Worm (Caenorhabditis elegans) whole organism, mixed stage, embryonic: Measurements from ENCODE around the gene mks-5.

Experiments used
- elt-1 ChIP-seq: sonication (generic microtip); optimal IDR thresholded peaks from 2 replicates; lab custom pipeline; 2017; ENCODE audit warnings: missing genetic modification characterization, mild to moderate bottlenecking, missing compliant biosample characterization, antibody characterized with exemption, moderate library complexity, borderline replicate concordance; ENCODE audit not compliant: insufficient read depth
- mab-5 ChIP-seq: fragments of 150-350 bp; optimal IDR thresholded peaks from 2 replicates; lab custom pipeline; 2014; ENCODE audit warnings: missing biosample characterization, missing genetic modification characterization
- mls-2 ChIP-seq: sonication (generic microtip); optimal IDR thresholded peaks from 2 replicates; lab custom pipeline; 2016; ENCODE audit warnings: mild to moderate bottlenecking, missing genetic modification characterization, moderate library complexity, missing compliant biosample characterization
- nhr-12 ChIP-seq: fragments of 150-350 bp; optimal IDR thresholded peaks from 2 replicates; lab custom pipeline; 2014; ENCODE audit warnings: missing biosample characterization, missing genetic modification characterization
- nhr-237 ChIP-seq: fragments of 150-350 bp; optimal IDR thresholded peaks from 2 replicates; lab custom pipeline; 2014; ENCODE audit warnings: missing biosample characterization, missing genetic modification characterization
- nhr-76 ChIP-seq: sonication (generic microtip); optimal IDR thresholded peaks from 2 replicates; lab custom pipeline; 2017; ENCODE audit warnings: missing biosample characterization, missing genetic modification characterization
- tbx-8 ChIP-seq: fragments of 200-800 bp; sonication (Bioruptor generic); optimal IDR thresholded peaks from 2 replicates; lab custom pipeline; 2018; ENCODE audit warnings: mild to moderate bottlenecking, missing genetic modification characterization, moderate library complexity, missing compliant biosample characterization
- unc-39 ChIP-seq: fragments of 150-350 bp; optimal IDR thresholded peaks from 2 replicates; lab custom pipeline; 2014; ENCODE audit warnings: missing biosample characterization, missing genetic modification characterization
- unc-62 ChIP-seq: fragments of 150-350 bp; optimal IDR thresholded peaks from 2 replicates; lab custom pipeline; 2014; ENCODE audit warnings: missing biosample characterization, missing genetic modification reagents, missing genetic modification characterization

DNA sequence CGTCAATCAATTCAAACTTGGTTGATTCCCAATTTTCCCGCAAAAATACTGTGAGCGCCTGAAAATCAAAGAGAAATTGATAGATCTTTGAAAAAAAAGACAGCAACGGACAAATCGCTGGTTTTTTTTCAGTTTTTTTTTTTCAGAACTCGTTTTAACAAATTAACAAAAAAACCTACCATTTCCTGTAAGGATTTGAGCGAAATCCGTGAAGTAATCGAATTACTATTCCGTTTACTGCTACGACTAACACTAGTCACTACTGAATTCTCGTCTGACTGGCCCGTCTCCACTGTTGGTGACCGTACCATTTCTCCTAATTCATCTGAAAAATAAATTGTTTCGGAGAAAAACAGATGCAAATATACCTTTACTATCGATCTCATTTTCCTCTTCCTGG lies 39.4 kb downstream of the mks-5 start:
- no peak for TF ChIP-seq nhr-76 (tag; lab: Kevin White, UChicago)
- no peak for TF ChIP-seq mab-5
- no peak for TF ChIP-seq mls-2 (tag; lab: Kevin White, UChicago)
- no peak for TF ChIP-seq unc-62 (GFP tag; lab: Kevin White, UChicago)
- no peak for TF ChIP-seq tbx-8 (GFP tag; lab: Kevin White, UChicago)
- TF ChIP-seq elt-1 (tag; lab: Kevin White, UChicago), result no peak
- no peak for TF ChIP-seq unc-39 (tag; lab: Kevin White, UChicago)
- no peak for TF ChIP-seq nhr-12
- no peak for TF ChIP-seq nhr-237 (tag; lab: Kevin White, UChicago)
